Worm (Caenorhabditis elegans) whole organism, midembryonic: ENCODE data around the gene bath-10.

Experiments used
- T22C8.4 ChIP-seq: fragments of 200-800 bp; sonication (Bioruptor generic); IDR thresholded peaks from 2 replicates; pipeline ENCODE4 v1.3.6; 2022; ENCODE audit warnings: missing genetic modification characterization, missing compliant biosample characterization
- flt-1 ChIP-seq: fragments of 200-800 bp; sonication (Bioruptor generic); IDR thresholded peaks from 2 replicates; pipeline ENCODE4 v1.3.6; 2022; ENCODE audit warnings: missing genetic modification characterization, missing compliant biosample characterization
- med-1 ChIP-seq: sonication (generic microtip); optimal IDR thresholded peaks from 2 replicates; lab custom pipeline; 2017; ENCODE audit warnings: missing genetic modification characterization, mild to moderate bottlenecking, missing compliant biosample characterization, antibody characterized with exemption, missing genetic modification reagents; ENCODE audit not compliant: insufficient read depth

- no peak for TF ChIP-seq med-1 (GFP tag; lab: Kevin White, UChicago)
- no peak for TF ChIP-seq T22C8.4
- no peak for TF ChIP-seq flt-1
Observed at ce11 chrII:3422938-3423337, 48.1 kb downstream of the bath-10 start.
